Fruit fly (Drosophila melanogaster) Kc167 (cell line): Measurements from ENCODE around the gene g.

ENCODE experiments used
- Myc ChIP-seq: fragments of >200 bp; optimal IDR thresholded peaks from 2 replicates; lab custom pipeline; 2017; ENCODE audit warnings: missing external identifiers
- Sin3A ChIP-seq: fragments of >200 bp; optimal IDR thresholded peaks from 2 replicates; lab custom pipeline; 2018; ENCODE audit warnings: missing external identifiers
- h ChIP-seq: fragments of >200 bp; optimal IDR thresholded peaks from 3 replicates; lab custom pipeline; 2018; ENCODE audit warnings: missing external identifiers
- insv ChIP-seq: fragments of >200 bp; optimal IDR thresholded peaks from 3 replicates; lab custom pipeline; 2018; ENCODE audit warnings: missing external identifiers
- psq ChIP-seq: fragments of >200 bp; optimal IDR thresholded peaks from 2 replicates; lab custom pipeline; 2017; ENCODE audit warnings: missing external identifiers
- ttk ChIP-seq: sonication (Bioruptor generic); optimal IDR thresholded peaks from 2 replicates; lab custom pipeline; 2017; ENCODE audit warnings: missing external identifiers

g gene

dm6 chrX:13736174-13736482, at the start of gene g:
TSS of gene g (minus strand) at chrX:13736278.
- TF ChIP-seq h (lab: Kevin White, UChicago) (no peak), Myc (lab: Kevin White, UChicago) (no peak), Sin3A (lab: Kevin White, UChicago) (no peak), insv (lab: Kevin White, UChicago) (no peak), psq (lab: Kevin White, UChicago) (no peak), ttk (lab: Kevin White, UChicago) (no peak)

- TF ChIP-seq psq (lab: Kevin White, UChicago), result no peak
- TF ChIP-seq insv (lab: Kevin White, UChicago), result no peak
- TF ChIP-seq Myc (lab: Kevin White, UChicago), result no peak
- no peak for TF ChIP-seq h (lab: Kevin White, UChicago)
- no peak for TF ChIP-seq Sin3A (lab: Kevin White, UChicago)
- no peak for TF ChIP-seq ttk (lab: Kevin White, UChicago)
These were observed 48.2 kb upstream of the g start for dm6 chrX:13783958-13784907.

- TF ChIP-seq h (lab: Kevin White, UChicago), result no peak
- no peak for TF ChIP-seq Myc (lab: Kevin White, UChicago)
- no peak for TF ChIP-seq psq (lab: Kevin White, UChicago)
- TF ChIP-seq insv (lab: Kevin White, UChicago), result no peak
- no peak for TF ChIP-seq Sin3A (lab: Kevin White, UChicago)
- no peak for TF ChIP-seq ttk (lab: Kevin White, UChicago)
These were observed 47.5 kb upstream of the g start, which contains the start of gene inaE for dm6 chrX:13783534-13783949. TSS of gene inaE (plus strand) at chrX:13783714.

dm6 chrX:13781739-13782502, 45.8 kb upstream of the g start, which contains the start of the genes CtsB and amrt:
TSS of gene CtsB (minus strand) at chrX:13782170.
TSS of gene amrt (plus strand) at chrX:13782459.
- no peak for TF ChIP-seq insv (lab: Kevin White, UChicago)
- peak; percentile 11 for TF ChIP-seq Sin3A (lab: Kevin White, UChicago)

dm6 chrX:13779696-13780095, 43.6 kb upstream of the g start:
- TF ChIP-seq Sin3A (lab: Kevin White, UChicago) (no peak), psq (lab: Kevin White, UChicago) (no peak), ttk (lab: Kevin White, UChicago) (no peak), Myc (lab: Kevin White, UChicago) (no peak), h (lab: Kevin White, UChicago) (no peak), insv (lab: Kevin White, UChicago) (no peak)

dm6 chrX:13778568-13778967, 42.5 kb upstream of the g start:
- no peak for TF ChIP-seq insv (lab: Kevin White, UChicago)
- no peak for TF ChIP-seq h (lab: Kevin White, UChicago)
- TF ChIP-seq ttk (lab: Kevin White, UChicago), result no peak
- no peak for TF ChIP-seq Sin3A (lab: Kevin White, UChicago)
- TF ChIP-seq psq (lab: Kevin White, UChicago), result no peak
- no peak for TF ChIP-seq Myc (lab: Kevin White, UChicago)

dm6 chrX:13770768-13771167, 34.7 kb upstream of the g start:
- TF ChIP-seq Myc (lab: Kevin White, UChicago) (no peak), psq (lab: Kevin White, UChicago) (no peak)

- TF ChIP-seq psq (lab: Kevin White, UChicago) (no peak), insv (lab: Kevin White, UChicago) (no peak), Sin3A (lab: Kevin White, UChicago) (no peak), ttk (lab: Kevin White, UChicago) (no peak), h (lab: Kevin White, UChicago) (no peak), Myc (lab: Kevin White, UChicago) (no peak)
These were observed 30.4 kb upstream of the g start for dm6 chrX:13766495-13766894.

- no peak for TF ChIP-seq insv (lab: Kevin White, UChicago)
- no peak for TF ChIP-seq Myc (lab: Kevin White, UChicago)
- TF ChIP-seq Sin3A (lab: Kevin White, UChicago), result no peak
- TF ChIP-seq psq (lab: Kevin White, UChicago), result no peak
- no peak for TF ChIP-seq h (lab: Kevin White, UChicago)
- TF ChIP-seq ttk (lab: Kevin White, UChicago), result no peak
These were observed 29.1 kb upstream of the g start for dm6 chrX:13765217-13765616.

- TF ChIP-seq h (lab: Kevin White, UChicago), result no peak
- TF ChIP-seq psq (lab: Kevin White, UChicago), result no peak
- no peak for TF ChIP-seq Myc (lab: Kevin White, UChicago)
- TF ChIP-seq ttk (lab: Kevin White, UChicago), result no peak
- TF ChIP-seq Sin3A (lab: Kevin White, UChicago), result no peak
- TF ChIP-seq insv (lab: Kevin White, UChicago), result no peak
These were observed 28.5 kb upstream of the g start for dm6 chrX:13764397-13765119.
